Worm (Caenorhabditis elegans) whole organism, L3 larva: Measurements from ENCODE around the gene F22B8.3.

Experiments used
- R02D3.7 ChIP-seq: fragments of 150-350 bp; optimal IDR thresholded peaks from 2 replicates; lab custom pipeline; 2014; ENCODE audit warnings: missing biosample characterization, missing genetic modification characterization
- fos-1 ChIP-seq: fragments of 150-350 bp; optimal IDR thresholded peaks from 2 replicates; lab custom pipeline; 2014; ENCODE audit warnings: missing biosample characterization, missing genetic modification characterization
- nfya-1 ChIP-seq: sonication (generic microtip); optimal IDR thresholded peaks from 2 replicates; lab custom pipeline; 2017; ENCODE audit warnings: missing genetic modification characterization, mild to moderate bottlenecking, missing compliant biosample characterization, antibody characterized with exemption, moderate library complexity; ENCODE audit not compliant: insufficient read depth
- pha-4 ChIP-seq: fragments of 150-350 bp; optimal IDR thresholded peaks from 2 replicates; lab custom pipeline; 2014; ENCODE audit warnings: missing biosample characterization, missing genetic modification reagents, missing genetic modification characterization

DNA sequence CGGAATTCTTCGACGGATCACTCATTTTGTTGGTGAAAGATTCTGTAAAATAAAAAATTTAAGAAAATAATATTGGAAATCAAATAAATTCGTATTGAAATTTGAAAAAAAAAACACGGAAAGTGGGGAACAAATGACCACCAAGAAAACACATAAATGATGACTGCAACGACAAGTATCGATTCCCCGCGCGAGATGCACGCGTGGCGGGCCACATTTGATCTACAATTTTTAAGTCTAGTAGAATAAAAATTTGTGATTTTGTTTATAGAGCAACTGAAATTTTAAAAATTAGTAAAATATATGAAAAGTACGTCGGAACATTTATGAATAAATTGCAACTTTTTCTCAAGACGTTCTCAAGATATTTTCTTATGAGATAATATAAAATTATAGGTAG is 35.8 kb upstream of the F22B8.3 start, which contains the start of gene F14H3.4:
- TF ChIP-seq pha-4 (tag; lab: Kevin White, UChicago) (no peak), nfya-1 (tag; lab: Kevin White, UChicago) (no peak), fos-1 (tag; lab: Kevin White, UChicago) (no peak), R02D3.7 (tag; lab: Kevin White, UChicago) (no peak)
